Fruit fly (Drosophila melanogaster) S2 (cell line): ENCODE results near the gene CG13950.

Experiments used
- CG8478 ChIP-seq: fragments of >200 bp; optimal IDR thresholded peaks from 2 replicates; lab custom pipeline; 2018
- CTCF ChIP-seq, 2 experiments: fragments of >200 bp; optimal IDR thresholded peaks; 2 replicates each; lab custom pipeline; 2018

The CG13950 gene

DNA sequence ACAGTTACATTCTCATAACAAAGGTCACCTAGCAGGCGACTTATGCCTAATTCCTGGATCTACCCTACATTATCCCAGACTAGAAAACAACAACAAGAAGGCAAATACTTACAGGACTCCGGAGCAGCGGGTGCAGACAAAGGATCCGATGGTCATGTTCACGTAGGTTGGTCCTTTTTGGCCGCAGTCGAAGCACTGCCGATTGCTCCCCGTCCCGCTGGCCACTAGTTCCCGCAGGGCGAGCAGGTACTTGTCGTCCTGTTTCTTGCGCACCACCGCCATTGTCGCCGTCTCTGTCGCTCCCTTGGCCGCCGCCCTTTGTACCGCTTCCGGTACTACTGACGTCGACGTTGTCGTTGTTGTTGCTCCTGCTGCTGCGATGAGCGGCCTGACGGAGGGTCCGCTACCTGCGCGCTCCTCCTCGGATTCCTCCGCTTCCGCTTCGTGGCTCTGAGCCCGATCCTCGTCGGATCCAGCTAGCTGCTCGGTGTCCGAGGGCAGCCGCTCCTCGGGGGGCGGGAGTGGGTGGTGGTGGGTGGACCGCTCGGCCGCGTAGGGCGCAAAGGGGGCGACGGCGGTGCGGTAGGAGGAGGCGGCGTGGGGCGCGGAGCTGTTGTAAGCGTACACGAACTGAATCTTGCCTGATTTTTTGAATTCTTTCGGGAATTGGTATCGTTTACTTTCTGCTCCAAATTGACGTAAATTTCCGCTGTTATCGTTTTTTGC is 10.0 kb upstream of the CG13950 start:
- no peak for TF ChIP-seq CG8478 (lab: Kevin White, UChicago)
- TF ChIP-seq CTCF (optimal IDR thresholded peaks at IDR 0.05; lab: Kevin White, UChicago) = no peak

DNA sequence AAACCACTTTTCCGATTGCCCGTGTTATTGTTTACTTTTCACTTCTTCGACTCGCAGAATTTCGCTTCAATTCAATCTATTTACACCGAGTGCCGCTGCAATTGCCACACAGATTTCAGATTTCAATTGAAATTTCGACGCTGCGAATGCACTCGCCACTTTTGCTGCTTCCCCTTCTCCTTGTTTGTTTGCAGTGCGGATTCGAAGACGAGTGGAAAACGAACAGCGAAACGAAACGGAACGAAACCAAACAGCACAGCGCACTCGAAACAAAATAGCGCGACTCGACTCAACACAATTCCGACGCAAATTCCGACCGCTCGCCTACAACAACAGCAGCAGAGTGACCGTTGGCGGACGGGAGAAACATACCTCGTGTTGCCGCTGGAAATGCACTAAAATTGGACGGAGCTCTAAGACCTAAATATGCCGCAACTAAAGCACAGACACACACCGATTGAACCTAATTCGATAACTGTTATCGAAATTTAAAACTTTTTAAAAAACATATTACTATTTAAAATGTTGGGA is 9.2 kb upstream of the CG13950 start, which contains the start of gene drongo:
drongo (minus strand) TSS at position 345 of the 531 bp plus-strand sequence.
- TF ChIP-seq CTCF (optimal IDR thresholded peaks at IDR 0.05; lab: Kevin White, UChicago) (peak; percentile 41 to 49), CG8478 (lab: Kevin White, UChicago) (no peak)

DNA sequence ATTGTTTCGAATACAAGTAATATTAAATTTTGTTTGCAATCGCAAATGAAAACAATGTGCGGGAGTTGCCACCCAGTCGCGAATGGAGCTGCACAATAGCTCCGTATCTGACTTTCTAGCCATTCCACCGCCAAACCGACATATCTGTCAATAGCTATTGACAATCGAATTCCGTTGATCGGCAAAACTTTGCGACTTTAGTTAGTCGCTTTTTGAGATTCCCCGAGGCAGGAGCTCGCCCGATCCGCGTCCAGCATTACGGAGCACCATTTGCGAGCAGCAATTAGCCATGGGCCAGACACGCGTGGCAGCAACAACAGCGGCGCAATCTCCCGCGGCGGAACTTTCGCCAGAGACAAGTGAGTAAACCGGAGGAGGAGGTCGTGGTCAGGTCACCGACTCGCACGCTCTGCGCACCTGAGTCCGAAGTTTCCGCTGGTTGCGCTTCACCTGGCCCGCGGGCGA is 7.3 kb upstream of the CG13950 start, which contains the start of the genes CG4291 and kraken:
CG4291 (minus strand) TSS at position 84 of the 465 bp plus-strand sequence.
kraken (plus strand) TSS at position 122 of the 465 bp plus-strand sequence.
- TF ChIP-seq CG8478 (lab: Kevin White, UChicago) = no peak
- peak in 1 of 2 experiments; percentile 39 for TF ChIP-seq CTCF (optimal IDR thresholded peaks at IDR 0.05; lab: Kevin White, UChicago)

DNA sequence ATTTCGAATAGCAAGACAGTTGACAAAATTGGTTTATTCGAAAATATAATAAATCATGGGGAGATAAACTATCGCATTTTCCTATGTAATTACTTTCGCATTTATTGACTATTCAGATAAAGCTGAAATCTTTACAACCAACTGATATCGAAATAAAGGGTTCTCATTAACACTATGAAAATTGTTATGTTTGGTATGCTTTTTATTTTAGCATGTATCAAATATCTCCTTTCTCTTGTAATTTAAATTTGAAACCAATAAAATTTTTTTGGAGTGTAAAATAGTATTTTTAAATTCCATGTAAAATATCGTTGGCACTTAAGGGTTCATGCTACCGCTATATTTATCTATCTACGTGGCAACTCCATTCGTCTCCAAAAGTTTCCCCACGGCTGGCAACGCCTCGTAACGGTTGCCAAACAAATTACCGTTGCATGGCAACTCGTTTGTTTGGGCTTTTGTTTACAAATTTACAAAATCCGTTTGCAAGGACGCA is 4.9 kb upstream of the CG13950 start, which contains the start of gene CG13949:
CG13949 (plus strand) TSS at position 286 of the 496 bp plus-strand sequence.
- TF ChIP-seq CTCF (optimal IDR thresholded peaks at IDR 0.05; lab: Kevin White, UChicago) = peak; percentile 59 to 78
- TF ChIP-seq CG8478 (lab: Kevin White, UChicago) = no peak

DNA sequence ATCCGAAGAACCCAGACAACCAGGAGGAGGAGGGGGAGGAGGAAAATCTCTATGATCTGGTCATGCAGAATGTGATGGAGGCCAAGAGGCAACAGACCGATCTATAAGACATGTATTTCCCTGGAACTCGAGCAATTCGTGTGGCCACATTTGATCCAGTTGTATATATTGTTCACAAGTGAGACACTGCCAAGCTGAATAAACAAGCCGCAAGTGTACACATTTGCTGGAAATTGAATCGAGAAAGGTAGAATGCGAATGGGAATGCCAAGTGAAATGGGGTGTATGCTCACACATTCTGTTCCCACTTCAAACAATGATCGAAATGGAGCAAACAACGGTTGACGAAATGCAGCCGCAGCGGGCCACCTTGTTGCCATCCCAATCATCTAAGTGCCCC is 4.0 kb upstream of the CG13950 start:
- no peak for TF ChIP-seq CTCF (optimal IDR thresholded peaks at IDR 0.05; lab: Kevin White, UChicago)
- TF ChIP-seq CG8478 (lab: Kevin White, UChicago) = no peak

DNA sequence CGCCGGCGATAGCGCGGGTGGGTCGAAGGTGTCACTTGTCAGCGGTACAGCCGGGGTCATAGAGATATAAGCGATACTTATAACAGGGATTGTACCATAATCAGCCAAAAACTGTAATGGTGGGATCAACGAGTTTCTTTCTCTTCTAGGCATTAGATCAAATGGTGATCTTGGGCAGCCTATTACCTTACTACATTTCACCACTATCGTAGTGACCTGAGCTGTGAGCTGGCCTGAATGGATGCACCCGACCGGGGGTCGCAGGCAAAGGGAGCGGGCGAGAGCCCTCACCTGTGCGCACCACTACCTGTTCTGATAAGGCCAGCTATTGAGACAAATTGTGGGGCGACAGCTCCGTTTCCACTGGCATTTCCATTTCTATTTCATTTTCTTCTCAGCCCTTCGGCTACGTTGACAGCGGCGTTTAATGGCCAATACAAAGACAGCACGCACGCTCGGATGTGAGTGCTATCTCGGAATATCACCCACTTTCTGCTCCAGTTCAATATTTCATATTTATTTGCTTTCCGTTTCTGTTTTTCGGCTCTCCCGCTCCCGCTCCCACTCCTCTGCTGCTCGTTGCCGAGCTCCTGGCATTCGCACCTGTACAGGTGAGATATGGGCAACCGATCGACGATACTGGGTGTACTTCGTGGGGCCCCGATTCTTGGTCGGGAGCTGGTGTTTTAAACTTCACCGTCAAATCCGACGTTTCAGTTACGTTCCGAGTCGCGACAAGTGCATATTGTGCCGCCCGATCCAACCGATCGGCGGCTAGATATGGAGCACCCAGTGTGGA is 3.1 kb upstream of the CG13950 start:
- TF ChIP-seq CTCF (optimal IDR thresholded peaks at IDR 0.05; lab: Kevin White, UChicago) = peak in 1 of 2 experiments; percentile 1
- TF ChIP-seq CG8478 (lab: Kevin White, UChicago) = no peak

DNA sequence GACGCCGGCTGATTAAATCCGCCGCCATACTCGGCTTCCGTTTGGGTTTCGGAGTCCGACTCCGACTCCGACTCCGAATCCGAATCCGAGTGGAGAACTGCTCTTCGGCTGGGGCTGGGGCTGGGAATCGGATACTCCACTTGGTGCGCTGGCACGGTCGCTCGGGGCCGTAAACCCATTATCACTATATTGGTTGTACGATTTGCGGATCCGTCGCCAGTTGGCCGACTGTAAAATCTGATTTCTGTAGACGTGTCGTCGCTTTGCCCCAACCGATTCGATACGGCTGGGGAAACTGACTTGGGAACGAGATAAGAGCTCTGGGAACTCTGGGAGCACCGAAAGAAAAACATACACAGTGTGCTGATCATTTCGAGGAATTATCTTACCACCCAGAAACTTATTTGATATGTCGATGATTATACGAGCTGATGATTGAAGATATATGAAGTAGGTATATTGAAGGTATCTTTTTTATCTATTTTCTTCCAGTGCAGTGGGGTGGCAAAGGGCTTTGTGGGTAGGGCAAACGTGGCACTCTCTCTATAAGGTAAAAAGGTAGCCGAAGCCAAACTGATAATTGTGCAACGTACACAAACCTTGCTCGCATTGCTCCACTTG is 2.0 kb upstream of the CG13950 start:
- TF ChIP-seq CG8478 (lab: Kevin White, UChicago) (no peak), CTCF (optimal IDR thresholded peaks at IDR 0.05; lab: Kevin White, UChicago) (no peak)

DNA sequence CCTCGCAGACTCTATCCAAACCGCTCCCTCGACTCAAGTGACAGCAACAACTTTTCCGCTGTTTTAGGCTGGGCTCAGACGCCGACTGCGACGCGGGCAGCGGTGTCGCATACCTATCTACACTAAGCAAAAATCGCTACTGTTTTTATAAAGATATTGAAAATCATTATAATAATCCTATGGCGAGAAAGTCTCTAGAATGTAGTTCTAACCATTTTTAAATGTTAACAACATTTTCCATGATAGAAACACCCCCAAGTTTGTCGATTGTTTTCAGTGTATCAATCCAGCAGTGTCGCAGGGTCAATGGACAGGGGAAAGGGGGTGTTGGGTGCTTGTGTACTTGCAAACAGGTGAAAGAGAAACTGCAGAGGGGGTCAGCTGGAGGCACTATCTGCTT is 5.9 kb downstream of the CG13950 start:
- TF ChIP-seq CG8478 (lab: Kevin White, UChicago) = no peak
- TF ChIP-seq CTCF (optimal IDR thresholded peaks at IDR 0.05; lab: Kevin White, UChicago) = no peak

DNA sequence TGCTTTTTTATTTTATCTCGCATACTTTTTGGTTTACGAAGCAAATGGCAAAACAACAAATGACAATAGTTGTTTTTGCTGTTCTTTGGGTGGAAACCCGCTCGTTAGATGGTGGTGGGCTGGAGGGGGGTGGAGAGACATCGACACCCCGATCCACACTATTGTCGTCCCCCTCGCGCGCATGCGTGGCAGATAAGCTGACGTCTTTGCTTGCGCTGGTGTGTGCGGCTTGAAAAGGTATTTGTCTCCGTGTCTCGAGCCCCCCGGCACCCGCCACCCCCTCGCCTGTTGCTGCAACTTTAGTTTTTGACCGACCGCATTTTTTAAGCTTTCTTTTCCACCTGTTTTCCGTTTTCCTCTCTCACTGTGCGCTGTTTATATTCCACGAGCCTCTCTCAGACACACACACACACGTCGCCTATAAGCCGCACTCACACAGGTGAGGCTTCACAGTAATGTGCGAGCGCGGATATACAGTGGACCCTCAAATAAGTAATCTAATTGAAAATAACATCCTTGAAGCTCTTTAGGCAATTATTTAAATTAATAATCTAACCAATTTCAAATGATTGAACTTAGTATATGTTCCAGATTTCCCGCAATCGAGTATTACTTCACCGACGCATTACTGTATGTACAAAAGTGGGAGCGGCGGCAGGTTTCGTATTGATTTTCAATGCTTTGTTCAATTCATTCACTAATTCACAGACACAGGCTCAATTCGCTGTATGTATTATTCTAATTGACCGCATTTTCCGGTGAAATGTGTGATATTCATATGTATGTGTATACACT is 7.2 kb downstream of the CG13950 start:
- TF ChIP-seq CG8478 (lab: Kevin White, UChicago) (no peak), CTCF (optimal IDR thresholded peaks at IDR 0.05; lab: Kevin White, UChicago) (no peak)

DNA sequence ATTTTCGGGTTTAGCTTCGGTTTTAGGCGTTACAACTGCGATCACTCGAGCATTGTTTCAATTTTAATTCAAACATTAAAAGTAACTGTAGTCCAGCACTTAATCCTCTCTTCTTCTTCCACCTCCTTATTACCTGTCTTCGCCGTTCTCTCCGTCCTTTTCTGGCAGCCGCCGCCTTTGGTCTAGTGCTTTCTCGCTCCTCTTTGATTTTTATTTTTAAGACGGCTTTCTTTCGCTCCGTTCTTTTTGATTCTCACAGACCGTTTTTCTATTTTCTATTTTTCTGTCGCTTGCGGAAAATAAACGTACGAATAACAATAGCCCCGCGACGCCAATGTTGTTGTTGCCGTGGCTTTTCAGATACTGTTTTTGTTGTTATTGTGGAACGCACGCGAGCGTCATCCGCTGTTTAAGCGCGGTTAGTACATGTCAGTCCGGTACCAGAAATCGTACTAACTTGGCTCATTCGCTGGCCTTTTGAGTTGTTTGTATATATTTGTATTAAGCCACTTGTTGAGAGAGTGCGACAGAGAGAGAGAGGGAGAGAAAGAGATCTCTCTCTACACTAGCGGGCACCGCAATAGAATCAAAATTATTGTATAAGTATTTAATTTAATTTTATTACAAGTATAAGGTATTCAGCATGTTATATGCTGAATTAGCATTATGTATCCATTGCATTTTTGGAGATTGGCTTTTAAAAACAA is 8.1 kb downstream of the CG13950 start, which contains the start of gene aru:
aru (minus strand) TSS at position 456 of the 707 bp plus-strand sequence.
- TF ChIP-seq CTCF (optimal IDR thresholded peaks at IDR 0.05; lab: Kevin White, UChicago) (no peak), CG8478 (lab: Kevin White, UChicago) (no peak)

DNA sequence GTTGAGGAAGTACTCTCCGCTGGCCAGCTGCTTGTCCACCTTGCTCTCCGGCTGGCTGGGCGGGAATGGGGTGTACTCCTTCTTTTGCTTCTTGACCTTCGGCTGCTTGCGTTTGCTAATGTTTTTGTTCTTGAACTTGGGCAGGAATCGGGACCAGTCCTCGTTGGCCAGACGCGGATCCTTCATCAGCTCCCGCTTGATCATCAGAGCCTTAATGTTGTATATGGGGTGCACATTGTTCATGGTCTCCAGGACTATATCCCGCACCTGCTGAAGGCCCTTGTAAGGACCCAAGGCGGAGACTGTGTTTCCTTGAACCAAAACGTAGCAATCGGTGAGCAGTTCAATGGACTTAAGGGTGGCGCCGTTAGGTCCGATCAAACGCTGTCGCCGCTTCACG is 9.0 kb downstream of the CG13950 start:
- no peak for TF ChIP-seq CTCF (optimal IDR thresholded peaks at IDR 0.05; lab: Kevin White, UChicago)
- TF ChIP-seq CG8478 (lab: Kevin White, UChicago) = no peak

DNA sequence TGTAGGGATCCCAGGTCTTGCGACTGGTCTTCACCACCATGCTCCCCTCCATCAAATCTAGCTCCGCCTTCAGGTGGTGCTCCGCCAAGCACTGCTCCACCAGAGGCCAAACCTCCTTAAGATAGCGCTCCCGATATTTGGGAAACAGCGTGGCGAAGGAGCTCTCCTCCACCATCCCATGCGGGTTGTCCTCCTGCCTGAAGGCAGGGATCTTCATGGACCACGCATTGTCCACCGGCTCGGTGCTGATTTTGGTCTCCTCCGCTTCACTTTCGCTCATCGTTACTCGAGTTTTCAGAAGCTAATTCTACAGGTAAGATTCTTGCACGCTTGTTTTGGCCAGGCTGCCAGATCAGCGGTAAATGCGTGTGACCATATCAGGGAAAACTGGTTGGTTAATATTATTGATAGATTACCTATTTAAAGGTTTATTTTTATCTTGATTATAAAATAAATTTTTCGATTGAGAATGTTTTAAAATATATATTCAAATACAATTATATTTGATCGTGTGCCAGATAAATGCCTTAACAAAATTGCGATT is 9.6 kb downstream of the CG13950 start, which contains the start of gene dbe:
dbe (minus strand) TSS at position 361 of the 544 bp plus-strand sequence.
- no peak for TF ChIP-seq CG8478 (lab: Kevin White, UChicago)
- TF ChIP-seq CTCF (optimal IDR thresholded peaks at IDR 0.05; lab: Kevin White, UChicago) = no peak
